Worm (Caenorhabditis elegans): ENCODE measurements around the gene pafo-1.

pafo-1 gene

DNA sequence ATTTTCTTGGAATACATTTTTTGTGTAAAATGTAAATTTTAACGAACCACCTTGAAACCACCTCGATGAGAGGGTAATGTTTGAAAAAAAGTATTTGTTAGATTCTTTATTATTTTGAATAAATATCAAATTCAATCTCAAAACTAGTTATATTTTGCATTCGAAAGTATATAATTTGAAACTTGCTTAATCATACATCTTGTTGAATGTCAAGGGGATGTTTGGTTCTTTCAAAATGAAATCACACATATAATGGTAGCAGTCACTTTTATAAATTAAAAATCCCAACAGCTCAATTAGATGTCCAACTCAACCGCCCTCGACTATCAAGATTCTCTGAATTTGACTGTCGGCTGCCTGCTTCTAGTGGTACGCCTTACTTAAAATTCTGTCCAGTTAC, 43.1 kb downstream of the pafo-1 start, which contains the start of gene srx-87:
Gene srx-87 (plus strand): TSS at position 301 of the 400 bp plus-strand sequence.
- TF ChIP-seq snpc-1.3 (tag; optimal IDR thresholded peaks at IDR 0.05; ENCODE audit: insufficient read depth), result no peak
- no peak for TF ChIP-seq hlh-12 (tag; optimal IDR thresholded peaks at IDR 0.05)
- no peak for TF ChIP-seq B0019.2 (GFP tag; conservative IDR thresholded peaks at IDR 0.05)
- no peak for TF ChIP-seq nhr-27 (tag; optimal IDR thresholded peaks at IDR 0.05)
- TF ChIP-seq ztf-22 (GFP tag; optimal IDR thresholded peaks at IDR 0.05), result no peak
- no peak for TF ChIP-seq ets-4 (GFP tag; optimal IDR thresholded peaks at IDR 0.05)
- TF ChIP-seq madf-6 (GFP tag; IDR thresholded peaks at IDR 0.05), result no peak
- no peak for TF ChIP-seq F57A8.1 (GFP tag; optimal IDR thresholded peaks at IDR 0.05)
- no peak for TF ChIP-seq lin-40 (tag; optimal IDR thresholded peaks at IDR 0.05)
- TF ChIP-seq hlh-26 (GFP tag; conservative IDR thresholded peaks at IDR 0.05), result no peak
- no peak for TF ChIP-seq let-526 (GFP tag; IDR thresholded peaks at IDR 0.05)
- no peak for TF ChIP-seq ztf-3 (GFP tag; optimal IDR thresholded peaks at IDR 0.05)
- TF ChIP-seq K12H6.12 (tag; optimal IDR thresholded peaks at IDR 0.05), result no peak
- TF ChIP-seq lin-26 (GFP tag; IDR thresholded peaks at IDR 0.05), result no peak
- no peak for TF ChIP-seq xnd-1 (tag; optimal IDR thresholded peaks at IDR 0.05)
- no peak for TF ChIP-seq C17E4.6 (GFP tag; IDR thresholded peaks at IDR 0.05)
- no peak for TF ChIP-seq F37B4.10 (GFP tag; IDR thresholded peaks at IDR 0.05)
- no peak for TF ChIP-seq ZK185.1 (tag; optimal IDR thresholded peaks at IDR 0.05; ENCODE audit: poor library complexity, severe bottlenecking)
- no peak for TF ChIP-seq F10E7.11 (tag; optimal IDR thresholded peaks at IDR 0.05)

ce11 chrV:11570169-11570651, 48.7 kb downstream of the pafo-1 start, which contains the start of the genes nhr-101 and pms-2:
Gene nhr-101, plus strand, starts transcription at chrV:11570476.
Gene pms-2, minus strand, starts transcription at chrV:11570601.
- TF ChIP-seq nhr-27 (tag; optimal IDR thresholded peaks at IDR 0.05) (no peak), lin-40 (tag; optimal IDR thresholded peaks at IDR 0.05) (no peak), B0261.1 (tag; optimal IDR thresholded peaks at IDR 0.05) (no peak), let-607 (tag; optimal IDR thresholded peaks at IDR 0.05) (no peak), cebp-1 (GFP tag; IDR thresholded peaks at IDR 0.05) (no peak), cebp-1 (tag; optimal IDR thresholded peaks at IDR 0.05) (no peak), zim-3 (tag; optimal IDR thresholded peaks at IDR 0.05) (no peak), nhr-80 (tag; optimal IDR thresholded peaks at IDR 0.05) (peak; percentile 5), lag-1 (GFP tag; IDR thresholded peaks at IDR 0.05) (no peak)
